Worm (Caenorhabditis elegans) whole organism, mixed stage, embryonic: Measurements from ENCODE around the gene str-264.
A peak's percentile ranks its signal among the peaks of the same experiment; 100 is the strongest.

Experiments
- M03D4.4 ChIP-seq: sonication (generic microtip); optimal IDR thresholded peaks from 2 replicates; lab custom pipeline; 2017; ENCODE audit warnings: mild to moderate bottlenecking, missing genetic modification characterization, missing compliant biosample characterization
- blmp-1 ChIP-seq: fragments of 150-350 bp; optimal IDR thresholded peaks from 2 replicates; lab custom pipeline; 2014; ENCODE audit warnings: missing biosample characterization, missing genetic modification characterization
- ceh-39 ChIP-seq: fragments of 150-350 bp; optimal IDR thresholded peaks from 2 replicates; lab custom pipeline; 2014; ENCODE audit warnings: missing biosample characterization, missing genetic modification characterization
- ceh-83 ChIP-seq: fragments of 200-800 bp; sonication (Bioruptor generic); optimal IDR thresholded peaks from 2 replicates; lab custom pipeline; 2018; ENCODE audit warnings: mild to moderate bottlenecking, missing genetic modification characterization, missing compliant biosample characterization
- ces-1 ChIP-seq: fragments of 150-350 bp; optimal IDR thresholded peaks from 2 replicates; lab custom pipeline; 2014; ENCODE audit warnings: missing biosample characterization, missing genetic modification reagents, missing genetic modification characterization
- cnd-1 ChIP-seq: fragments of 200-800 bp; sonication (Bioruptor generic); optimal IDR thresholded peaks from 2 replicates; lab custom pipeline; 2018; ENCODE audit warnings: mild to moderate bottlenecking, missing genetic modification characterization, missing compliant biosample characterization
- drap-1 ChIP-seq: fragments of 200-800 bp; sonication (Bioruptor generic); optimal IDR thresholded peaks from 3 replicates; lab custom pipeline; 2018; ENCODE audit warnings: mild to moderate bottlenecking, missing genetic modification characterization, missing compliant biosample characterization
- elt-1 ChIP-seq: sonication (generic microtip); optimal IDR thresholded peaks from 2 replicates; lab custom pipeline; 2017; ENCODE audit warnings: missing genetic modification characterization, mild to moderate bottlenecking, missing compliant biosample characterization, antibody characterized with exemption, moderate library complexity, borderline replicate concordance; ENCODE audit not compliant: insufficient read depth
- elt-3 ChIP-seq: fragments of 150-350 bp; optimal IDR thresholded peaks from 2 replicates; lab custom pipeline; 2014; ENCODE audit warnings: missing biosample characterization, missing genetic modification characterization
- flh-1 ChIP-seq: fragments of 200-800 bp; sonication (Bioruptor generic); optimal IDR thresholded peaks from 2 replicates; lab custom pipeline; 2018; ENCODE audit warnings: mild to moderate bottlenecking, missing genetic modification characterization, moderate library complexity, missing compliant biosample characterization
- hlh-1 ChIP-seq: fragments of 150-350 bp; optimal IDR thresholded peaks from 2 replicates; lab custom pipeline; 2014; ENCODE audit warnings: missing biosample characterization, missing genetic modification reagents, missing genetic modification characterization
- lin-13 ChIP-seq: fragments of 150-350 bp; optimal IDR thresholded peaks from 2 replicates; lab custom pipeline; 2014; ENCODE audit warnings: missing biosample characterization, missing genetic modification characterization
- lin-32 ChIP-seq: fragments of 200-800 bp; sonication (Bioruptor generic); optimal IDR thresholded peaks from 2 replicates; lab custom pipeline; 2018; ENCODE audit warnings: mild to moderate bottlenecking, missing genetic modification characterization, missing compliant biosample characterization
- mab-5 ChIP-seq: fragments of 150-350 bp; optimal IDR thresholded peaks from 2 replicates; lab custom pipeline; 2014; ENCODE audit warnings: missing biosample characterization, missing genetic modification characterization
- mep-1 ChIP-seq: fragments of 150-350 bp; optimal IDR thresholded peaks from 2 replicates; lab custom pipeline; 2017; ENCODE audit warnings: missing biosample characterization, missing genetic modification reagents, missing genetic modification characterization, inconsistent platforms
- mls-2 ChIP-seq: sonication (generic microtip); optimal IDR thresholded peaks from 2 replicates; lab custom pipeline; 2016; ENCODE audit warnings: mild to moderate bottlenecking, missing genetic modification characterization, moderate library complexity, missing compliant biosample characterization
- nhr-12 ChIP-seq: fragments of 150-350 bp; optimal IDR thresholded peaks from 2 replicates; lab custom pipeline; 2014; ENCODE audit warnings: missing biosample characterization, missing genetic modification characterization
- nhr-2 ChIP-seq: fragments of 150-350 bp; optimal IDR thresholded peaks from 2 replicates; lab custom pipeline; 2014; ENCODE audit warnings: missing biosample characterization, missing genetic modification characterization
- nhr-237 ChIP-seq: fragments of 150-350 bp; optimal IDR thresholded peaks from 2 replicates; lab custom pipeline; 2014; ENCODE audit warnings: missing biosample characterization, missing genetic modification characterization
- nhr-28 ChIP-seq: fragments of 150-350 bp; optimal IDR thresholded peaks from 2 replicates; lab custom pipeline; 2014; ENCODE audit warnings: missing biosample characterization, missing genetic modification characterization
- nhr-76 ChIP-seq: sonication (generic microtip); optimal IDR thresholded peaks from 2 replicates; lab custom pipeline; 2017; ENCODE audit warnings: missing biosample characterization, missing genetic modification characterization
- pha-4 ChIP-seq: fragments of 150-350 bp; optimal IDR thresholded peaks from 2 replicates; lab custom pipeline; 2018; ENCODE audit warnings: missing biosample characterization, missing genetic modification reagents, missing genetic modification characterization
- sem-2 ChIP-seq: fragments of 200-800 bp; sonication (Bioruptor generic); optimal IDR thresholded peaks from 2 replicates; lab custom pipeline; 2018; ENCODE audit warnings: mild to moderate bottlenecking, missing genetic modification characterization, missing compliant biosample characterization
- snpc-4 ChIP-seq: fragments of 150-350 bp; optimal IDR thresholded peaks from 2 replicates; lab custom pipeline; 2014; ENCODE audit warnings: missing biosample characterization, missing genetic modification characterization
- sptf-1 ChIP-seq: sonication (generic microtip); optimal IDR thresholded peaks from 2 replicates; lab custom pipeline; 2017; ENCODE audit warnings: mild to moderate bottlenecking, missing genetic modification characterization, moderate library complexity, missing compliant biosample characterization
- tbx-8 ChIP-seq: fragments of 200-800 bp; sonication (Bioruptor generic); optimal IDR thresholded peaks from 2 replicates; lab custom pipeline; 2018; ENCODE audit warnings: mild to moderate bottlenecking, missing genetic modification characterization, moderate library complexity, missing compliant biosample characterization
- unc-120 ChIP-seq: sonication (generic microtip); optimal IDR thresholded peaks from 2 replicates; lab custom pipeline; 2017; ENCODE audit warnings: missing genetic modification characterization, missing compliant biosample characterization; ENCODE audit not compliant: poor library complexity, severe bottlenecking
- unc-39 ChIP-seq: fragments of 150-350 bp; optimal IDR thresholded peaks from 2 replicates; lab custom pipeline; 2014; ENCODE audit warnings: missing biosample characterization, missing genetic modification characterization
- unc-62 ChIP-seq: fragments of 150-350 bp; optimal IDR thresholded peaks from 2 replicates; lab custom pipeline; 2014; ENCODE audit warnings: missing biosample characterization, missing genetic modification reagents, missing genetic modification characterization
- zip-8 ChIP-seq: fragments of 150-350 bp; optimal IDR thresholded peaks from 2 replicates; lab custom pipeline; 2014; ENCODE audit warnings: missing biosample characterization, missing genetic modification characterization
- ztf-11 ChIP-seq: fragments of 150-350 bp; optimal IDR thresholded peaks from 2 replicates; lab custom pipeline; 2014; ENCODE audit warnings: missing biosample characterization, missing genetic modification characterization

Gene str-264

DNA sequence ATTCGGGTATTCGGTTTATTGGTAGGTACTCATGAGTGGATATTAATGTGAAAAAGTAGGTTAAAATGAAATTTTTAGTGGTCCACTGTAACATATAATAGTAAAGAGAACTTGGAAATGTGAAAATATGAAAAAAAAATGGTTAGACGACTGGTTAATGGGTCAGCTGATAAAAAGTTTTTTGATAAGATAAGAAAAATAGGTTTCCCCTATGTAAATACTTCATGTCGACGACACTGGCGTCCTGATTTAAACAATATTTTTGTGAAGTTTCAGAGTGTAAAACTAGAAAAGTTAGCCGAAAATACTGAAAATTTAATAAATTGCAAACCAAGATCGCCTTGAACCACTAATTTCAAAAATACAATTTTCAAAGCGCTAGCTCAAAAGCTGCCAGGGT, 40.7 kb upstream of the str-264 start, which contains the start of gene F21A3.11:
TSS of gene F21A3.11 (minus strand) at position 117 of the 400 bp plus-strand sequence.
- no peak for TF ChIP-seq ztf-11 (tag; lab: Kevin White, UChicago)
- TF ChIP-seq ceh-39, result no peak
- TF ChIP-seq nhr-76 (tag; lab: Kevin White, UChicago), result no peak
- TF ChIP-seq snpc-4 (tag; lab: Kevin White, UChicago), result no peak
- TF ChIP-seq nhr-237, result no peak
- no peak for TF ChIP-seq unc-120 (tag; lab: Kevin White, UChicago)
- no peak for TF ChIP-seq M03D4.4 (tag; lab: Kevin White, UChicago)
- TF ChIP-seq lin-13 (tag; lab: Kevin White, UChicago), result no peak
- no peak for TF ChIP-seq lin-32 (GFP tag; lab: Kevin White, UChicago)
- no peak for TF ChIP-seq cnd-1 (tag; lab: Kevin White, UChicago)
- TF ChIP-seq tbx-8, result no peak
- no peak for TF ChIP-seq mab-5 (tag; lab: Kevin White, UChicago)
- no peak for TF ChIP-seq ceh-83
- TF ChIP-seq blmp-1 (tag; lab: Kevin White, UChicago), result no peak
- no peak for TF ChIP-seq zip-8
- no peak for TF ChIP-seq mep-1 (tag; lab: Kevin White, UChicago)
- no peak for TF ChIP-seq unc-62 (GFP tag; lab: Kevin White, UChicago)
- no peak for TF ChIP-seq mls-2 (tag; lab: Kevin White, UChicago)
- no peak for TF ChIP-seq nhr-12 (tag; lab: Kevin White, UChicago)
- TF ChIP-seq hlh-1, result no peak
- TF ChIP-seq, all 35 proteins: peak for 0

ce11 chrV:15529069-15529468, 36.7 kb upstream of the str-264 start, which contains the start of gene srh-276:
srh-276 (plus strand) TSS chrV:15529369.
- no peak for TF ChIP-seq sptf-1 (tag; lab: Kevin White, UChicago)
- TF ChIP-seq nhr-76 (tag; lab: Kevin White, UChicago), result no peak
- peak; percentile 74 for TF ChIP-seq zip-8
- no peak for TF ChIP-seq unc-62 (GFP tag; lab: Kevin White, UChicago)
- TF ChIP-seq sem-2 (GFP tag; lab: Kevin White, UChicago), result no peak
- no peak for TF ChIP-seq ztf-11 (tag; lab: Kevin White, UChicago)
- TF ChIP-seq, all 35 proteins: peak for 1

- TF ChIP-seq nhr-2 (tag; lab: Kevin White, UChicago) (no peak), M03D4.4 (tag; lab: Kevin White, UChicago) (no peak), elt-3 (tag; lab: Kevin White, UChicago) (no peak), sptf-1 (tag; lab: Kevin White, UChicago) (no peak), ceh-39 (no peak), tbx-8 (no peak), mep-1 (tag; lab: Kevin White, UChicago) (no peak), nhr-237 (no peak), pha-4 (tag; lab: Kevin White, UChicago) (no peak), flh-1 (GFP tag; lab: Kevin White, UChicago) (no peak), elt-1 (tag; lab: Kevin White, UChicago) (no peak), drap-1 (no peak), lin-13 (tag; lab: Kevin White, UChicago) (no peak), snpc-4 (tag; lab: Kevin White, UChicago) (no peak), cnd-1 (tag; lab: Kevin White, UChicago) (no peak), nhr-28 (tag; lab: Kevin White, UChicago) (no peak), nhr-12 (tag; lab: Kevin White, UChicago) (no peak), ces-1 (GFP tag; lab: Kevin White, UChicago) (no peak), unc-39 (tag; lab: Kevin White, UChicago) (no peak), mab-5 (tag; lab: Kevin White, UChicago) (no peak)
These were observed 29.5 kb upstream of the str-264 start, which contains the start of gene lgc-31 for ce11 chrV:15521920-15522319. lgc-31 (minus strand) TSS chrV:15522020.

ce11 chrV:15520398-15520797, 28.0 kb upstream of the str-264 start:
- TF ChIP-seq nhr-2 (tag; lab: Kevin White, UChicago), result no peak

DNA sequence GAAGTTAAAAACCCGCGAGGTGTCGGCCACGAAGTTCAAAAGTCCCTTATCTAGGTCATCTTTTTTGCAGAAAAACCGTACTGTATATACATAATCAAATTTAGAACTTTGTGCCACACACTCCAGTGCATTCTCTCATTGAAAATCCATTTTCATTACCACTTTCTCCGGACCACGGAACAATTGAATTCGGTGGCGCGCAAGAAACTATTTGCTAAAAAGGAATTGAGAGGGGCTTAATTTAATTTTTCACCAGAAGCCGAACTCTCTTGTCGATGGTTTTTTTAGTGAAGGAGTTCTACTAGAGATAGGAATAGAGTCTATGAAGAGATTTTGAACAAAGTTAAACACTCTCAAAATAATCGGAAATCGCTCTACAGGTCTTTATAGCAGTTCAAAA, 27.4 kb upstream of the str-264 start:
- TF ChIP-seq elt-1 (tag; lab: Kevin White, UChicago), result no peak
- TF ChIP-seq flh-1 (GFP tag; lab: Kevin White, UChicago), result no peak
- peak; percentile 53 for TF ChIP-seq ces-1 (GFP tag; lab: Kevin White, UChicago)
